Fruit fly (Drosophila melanogaster) S2 (cell line): Measurements from ENCODE around the gene CG16825.

ENCODE experiments used
- CG8478 ChIP-seq: fragments of >200 bp; optimal IDR thresholded peaks from 2 replicates; lab custom pipeline; 2018
- CTCF ChIP-seq, 2 experiments: fragments of >200 bp; optimal IDR thresholded peaks; 2 replicates each; lab custom pipeline; 2018

- TF ChIP-seq CG8478 (lab: Kevin White, UChicago): no peak
- no peak for TF ChIP-seq CTCF (optimal IDR thresholded peaks at IDR 0.05; lab: Kevin White, UChicago)
These were observed 18.1 kb upstream of the CG16825 start, which contains the start of the genes Drep4 and Uvrag for dm6 chr2L:13286456-13286855.
